Worm (Caenorhabditis elegans): ENCODE measurements around the gene ZC21.8.
"Not testable (repeated sequence)": the region's sequence is repeated elsewhere in the genome, so short reads cannot be mapped to it uniquely, and the experiment has no call there.

ZC21.8 gene

DNA sequence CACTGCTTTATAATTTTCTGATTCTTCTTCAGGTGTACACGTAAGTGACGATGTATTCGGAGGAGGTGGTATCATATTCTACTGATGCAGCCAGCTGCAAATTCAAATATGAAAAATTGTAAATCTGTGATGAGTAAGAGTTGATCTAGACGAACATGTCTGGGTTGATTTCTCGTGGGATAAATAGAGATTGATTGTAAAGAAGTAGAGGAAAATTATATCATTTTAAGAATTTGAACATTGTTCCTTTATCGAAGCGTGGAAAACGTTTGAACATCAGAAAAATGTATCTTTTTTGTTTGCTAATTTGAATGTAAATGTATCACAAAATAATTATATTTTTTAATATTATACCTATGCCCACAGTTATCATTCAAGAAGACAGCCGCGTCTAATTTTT, 25.7 kb upstream of the ZC21.8 start, which contains the start of gene ZC21.6:
Gene ZC21.6, minus strand, starts transcription at position 101 of the 400 bp plus-strand sequence.
- no peak for TF ChIP-seq die-1 (tag; optimal IDR thresholded peaks at IDR 0.05)
- TF ChIP-seq nfya-2 (GFP tag; IDR thresholded peaks at IDR 0.05): no peak
- no peak for TF ChIP-seq K11D2.4 (GFP tag; IDR thresholded peaks at IDR 0.05)
- no peak for TF ChIP-seq F33H1.4 (GFP tag; IDR thresholded peaks at IDR 0.05)
- no peak for TF ChIP-seq K12H6.12 (tag; optimal IDR thresholded peaks at IDR 0.05)
- no peak for TF ChIP-seq ztf-26 (tag; optimal IDR thresholded peaks at IDR 0.05)
- TF ChIP-seq bed-2 (GFP tag; IDR thresholded peaks at IDR 0.05): no peak
- no peak for TF ChIP-seq ceh-58 (GFP tag; IDR thresholded peaks at IDR 0.05)
- TF ChIP-seq Y95B8A.8 (GFP tag; IDR thresholded peaks at IDR 0.05): no peak
- TF ChIP-seq sptf-2 (GFP tag; optimal IDR thresholded peaks at IDR 0.05): no peak
- no peak for TF ChIP-seq ztf-18 (tag; optimal IDR thresholded peaks at IDR 0.05)
- TF ChIP-seq repo-1 (tag; optimal IDR thresholded peaks at IDR 0.05): no peak
- TF ChIP-seq aptf-2 (GFP tag; conservative IDR thresholded peaks at IDR 0.05): no peak
- no peak for TF ChIP-seq let-526 (GFP tag; IDR thresholded peaks at IDR 0.05)
- no peak for TF ChIP-seq xnd-1 (tag; optimal IDR thresholded peaks at IDR 0.05)
- TF ChIP-seq snpc-1.1 (tag; optimal IDR thresholded peaks at IDR 0.05; ENCODE audit: insufficient read depth): no peak
- no peak for TF ChIP-seq aptf-3 (GFP tag; IDR thresholded peaks at IDR 0.05)
- TF ChIP-seq B0035.1 (tag; optimal IDR thresholded peaks at IDR 0.05): no peak
- no peak for TF ChIP-seq ZK185.1 (tag; optimal IDR thresholded peaks at IDR 0.05; ENCODE audit: poor library complexity, severe bottlenecking)

DNA sequence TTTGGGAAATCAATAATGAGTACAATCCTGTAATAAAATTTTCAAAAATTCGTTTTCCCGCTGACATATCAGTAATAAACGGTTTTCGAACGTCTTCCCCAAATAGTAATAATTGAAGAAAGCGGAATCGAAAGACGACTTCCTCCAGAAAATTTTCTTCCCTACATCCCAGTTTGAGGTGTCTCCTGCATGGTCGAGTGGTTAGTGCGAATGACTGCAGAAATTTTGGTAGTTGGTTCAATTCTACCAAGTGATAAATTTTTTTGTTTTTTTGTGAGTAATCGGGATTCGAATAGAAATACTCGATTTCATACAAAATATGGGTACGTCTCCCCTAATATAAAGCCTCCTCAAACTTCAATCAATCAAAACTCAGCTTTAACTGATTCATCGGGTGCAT, 21.2 kb upstream of the ZC21.8 start:
- not testable (repeated sequence) for TF ChIP-seq rpc-1 (optimal IDR thresholded peaks at IDR 0.05)
- TF ChIP-seq rpc-1 (tag; optimal IDR thresholded peaks at IDR 0.05) (peak; percentile 19), tbp1 (GFP tag; optimal IDR thresholded peaks at IDR 0.05) (peak; percentile 79), B0261.1 (tag; optimal IDR thresholded peaks at IDR 0.05) (peak; percentile 35), lin-26 (GFP tag; IDR thresholded peaks at IDR 0.05) (peak; percentile 82)

DNA sequence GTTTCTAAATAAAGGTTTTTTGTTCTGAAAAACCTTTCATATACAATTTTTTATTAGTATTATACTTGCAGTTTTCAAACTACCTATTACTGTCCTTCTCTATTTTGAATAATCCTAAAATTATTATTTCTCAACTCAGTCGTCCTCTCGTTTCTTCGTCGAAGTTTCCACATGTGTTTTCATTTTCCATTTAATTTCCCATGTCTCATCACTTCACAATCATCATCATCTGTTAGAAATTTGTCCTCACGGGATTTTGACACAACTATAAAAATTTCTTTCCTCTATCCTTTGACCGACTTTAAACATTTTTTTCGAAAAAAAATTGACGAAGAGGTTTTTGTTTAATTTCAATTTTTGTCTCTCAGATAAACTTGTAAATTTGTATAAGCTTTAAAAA, 15.7 kb upstream of the ZC21.8 start:
- TF ChIP-seq hlh-26 (GFP tag; conservative IDR thresholded peaks at IDR 0.05) (no peak), egl-44 (GFP tag; IDR thresholded peaks at IDR 0.05) (no peak), F55B11.4 (tag; optimal IDR thresholded peaks at IDR 0.05; ENCODE audit: borderline replicate concordance, insufficient read depth) (no peak), lin-40 (tag; optimal IDR thresholded peaks at IDR 0.05) (no peak), Y67H2A.10 (GFP tag; conservative IDR thresholded peaks at IDR 0.05) (no peak), xnd-1 (tag; optimal IDR thresholded peaks at IDR 0.05) (no peak), B0019.2 (GFP tag; conservative IDR thresholded peaks at IDR 0.05) (no peak), let-607 (tag; optimal IDR thresholded peaks at IDR 0.05) (no peak), somi-1 (GFP tag; optimal IDR thresholded peaks at IDR 0.05) (no peak), ztf-22 (GFP tag; optimal IDR thresholded peaks at IDR 0.05) (no peak), Y79H2A.3 (GFP tag; conservative IDR thresholded peaks at IDR 0.05) (no peak), cebp-2 (GFP tag; IDR thresholded peaks at IDR 0.05) (no peak), Y95B8A.8 (GFP tag; IDR thresholded peaks at IDR 0.05) (no peak), hmg-1.2 (GFP tag; IDR thresholded peaks at IDR 0.05) (no peak), chd-7 (tag; optimal IDR thresholded peaks at IDR 0.05) (no peak), hmg-20 (GFP tag; IDR thresholded peaks at IDR 0.05) (no peak)
